Fruit fly (Drosophila melanogaster) whole organism: ENCODE measurements around the gene P5CS.

Experiments used
- CG8478 ChIP-seq: fragments of >200 bp; optimal IDR thresholded peaks from 2 replicates; lab custom pipeline; 2018; ENCODE audit warnings: inconsistent platforms
- Dll ChIP-seq: fragments of >200 bp; optimal IDR thresholded peaks from 2 replicates; lab custom pipeline; 2017
- EcR ChIP-seq, 2 experiments: fragments of >200 bp; optimal IDR thresholded peaks; 2 replicates each; lab custom pipeline; 2017; ENCODE audit warnings: missing biosample characterization in 2 of 2, missing genetic modification characterization in 2 of 2, missing genetic modification reagents in 2 of 2
- pan ChIP-seq: fragments of >200 bp; optimal IDR thresholded peaks from 2 replicates; lab custom pipeline; 2017
- psq ChIP-seq: fragments of >200 bp; optimal IDR thresholded peaks from 2 replicates; lab custom pipeline; 2017
- usp ChIP-seq: fragments of >200 bp; optimal IDR thresholded peaks from 2 replicates; lab custom pipeline; 2017; ENCODE audit warnings: missing biosample characterization, missing genetic modification characterization, mixed read lengths

- TF ChIP-seq pan (lab: Kevin White, UChicago): no peak
- TF ChIP-seq usp (GFP tag; lab: Kevin White, UChicago): no peak
- no peak for TF ChIP-seq psq
- TF ChIP-seq EcR (GFP tag; optimal IDR thresholded peaks at IDR 0.05; lab: Kevin White, UChicago): no peak
- no peak for TF ChIP-seq Dll
- TF ChIP-seq CG8478 (lab: Kevin White, UChicago): no peak
These were observed 8.0 kb downstream of the P5CS start for dm6 chr3L:21979789-21980188.
